Fruit fly (Drosophila melanogaster) whole organism, pupa: ENCODE results near the gene DIP-alpha.

Experiments
- CG10348 ChIP-seq: fragments of 200-800 bp; sonication (Bioruptor generic); IDR thresholded peaks from 2 replicates; pipeline ENCODE4 v1.3.6; 2022; ENCODE audit warnings: missing biosample characterization, missing genetic modification characterization
- CG12605 ChIP-seq: fragments of 200-800 bp; sonication (Bioruptor generic); IDR thresholded peaks from 2 replicates; pipeline ENCODE4 v1.3.6; 2022; ENCODE audit warnings: missing biosample characterization, missing genetic modification characterization
- CG13204 ChIP-seq: fragments of 200-800 bp; sonication (Bioruptor generic); optimal IDR thresholded peaks from 2 replicates; lab custom pipeline; 2018; ENCODE audit warnings: missing biosample characterization, mild to moderate bottlenecking, missing genetic modification characterization, moderate library complexity
- CG14655 ChIP-seq: fragments of 200-800 bp; sonication (Bioruptor generic); optimal IDR thresholded peaks from 3 replicates; lab custom pipeline; 2017; ENCODE audit warnings: mild to moderate bottlenecking, missing biosample characterization, missing genetic modification reagents, missing genetic modification characterization
- CG15710 ChIP-seq: fragments of 200-800 bp; sonication (Bioruptor generic); optimal IDR thresholded peaks from 2 replicates; lab custom pipeline; 2018; ENCODE audit warnings: missing biosample characterization, mild to moderate bottlenecking, missing genetic modification characterization, moderate library complexity
- CG17806 ChIP-seq: fragments of 200-800 bp; sonication (Bioruptor generic); optimal IDR thresholded peaks from 2 replicates; lab custom pipeline; 2018; ENCODE audit warnings: missing biosample characterization, mild to moderate bottlenecking, missing genetic modification characterization, moderate library complexity
- CG32121 ChIP-seq: fragments of 200-800 bp; sonication (Bioruptor generic); IDR thresholded peaks from 2 replicates; pipeline ENCODE4 v1.3.6; 2022; ENCODE audit warnings: missing biosample characterization, missing genetic modification characterization
- CG34367 ChIP-seq: fragments of 200-800 bp; sonication (Bioruptor generic); optimal IDR thresholded peaks from 2 replicates; lab custom pipeline; 2018; ENCODE audit warnings: missing biosample characterization, mild to moderate bottlenecking, missing genetic modification characterization
- CG4496 ChIP-seq: fragments of 200-800 bp; sonication (Bioruptor generic); IDR thresholded peaks from 3 replicates; pipeline ENCODE4 v1.3.6; 2022; ENCODE audit warnings: missing biosample characterization, missing genetic modification characterization
- CG8159 ChIP-seq: fragments of 200-800 bp; sonication (Bioruptor generic); optimal IDR thresholded peaks from 3 replicates; lab custom pipeline; 2018; ENCODE audit warnings: missing biosample characterization, mild to moderate bottlenecking, missing genetic modification characterization, moderate library complexity
- CG8301 ChIP-seq: fragments of 200-800 bp; sonication (Bioruptor generic); optimal IDR thresholded peaks from 2 replicates; lab custom pipeline; 2018; ENCODE audit warnings: missing biosample characterization, mild to moderate bottlenecking, missing genetic modification characterization
- CG9948 ChIP-seq: fragments of 200-800 bp; sonication (Bioruptor generic); optimal IDR thresholded peaks from 2 replicates; lab custom pipeline; 2018; ENCODE audit warnings: missing biosample characterization, mild to moderate bottlenecking, missing genetic modification characterization, moderate library complexity
- D1 ChIP-seq: fragments of 200-800 bp; sonication (Bioruptor generic); optimal IDR thresholded peaks from 2 replicates; lab custom pipeline; 2018; ENCODE audit warnings: missing biosample characterization, mild to moderate bottlenecking, missing genetic modification characterization, moderate library complexity
- EcR ChIP-seq: fragments of 200-800 bp; sonication (Bioruptor generic); optimal IDR thresholded peaks from 3 replicates; lab custom pipeline; 2019; ENCODE audit warnings: missing biosample characterization, missing genetic modification characterization, mild to moderate bottlenecking, moderate library complexity, missing genetic modification reagents
- Ets98B ChIP-seq: fragments of 200-800 bp; sonication (Bioruptor generic); IDR thresholded peaks from 2 replicates; pipeline ENCODE4 v1.3.6; 2022; ENCODE audit warnings: missing biosample characterization, missing genetic modification characterization
- Pif1A ChIP-seq: fragments of 200-800 bp; sonication (Bioruptor generic); optimal IDR thresholded peaks from 3 replicates; lab custom pipeline; 2016; ENCODE audit warnings: missing biosample characterization, missing genetic modification characterization
- Pif1B ChIP-seq: fragments of 200-800 bp; sonication (Bioruptor generic); optimal IDR thresholded peaks from 3 replicates; lab custom pipeline; 2016; ENCODE audit warnings: missing biosample characterization, missing genetic modification characterization
- Snoo ChIP-seq: fragments of 200-800 bp; sonication (Bioruptor generic); optimal IDR thresholded peaks from 3 replicates; lab custom pipeline; 2017; ENCODE audit warnings: missing biosample characterization, mild to moderate bottlenecking, missing genetic modification characterization, inconsistent platforms
- fd96Ca ChIP-seq: fragments of 200-800 bp; sonication (Bioruptor generic); IDR thresholded peaks from 3 replicates; pipeline ENCODE4 v1.3.6; 2022; ENCODE audit warnings: missing biosample characterization, missing genetic modification characterization
- gl ChIP-seq: fragments of 200-800 bp; sonication (Bioruptor generic); optimal IDR thresholded peaks from 2 replicates; lab custom pipeline; 2018; ENCODE audit warnings: missing biosample characterization, mild to moderate bottlenecking, missing genetic modification characterization
- rn ChIP-seq: fragments of 200-800 bp; sonication (Bioruptor generic); IDR thresholded peaks from 2 replicates; pipeline ENCODE4 v1.3.6; 2022; ENCODE audit warnings: missing biosample characterization, missing genetic modification characterization

The DIP-alpha gene

DNA sequence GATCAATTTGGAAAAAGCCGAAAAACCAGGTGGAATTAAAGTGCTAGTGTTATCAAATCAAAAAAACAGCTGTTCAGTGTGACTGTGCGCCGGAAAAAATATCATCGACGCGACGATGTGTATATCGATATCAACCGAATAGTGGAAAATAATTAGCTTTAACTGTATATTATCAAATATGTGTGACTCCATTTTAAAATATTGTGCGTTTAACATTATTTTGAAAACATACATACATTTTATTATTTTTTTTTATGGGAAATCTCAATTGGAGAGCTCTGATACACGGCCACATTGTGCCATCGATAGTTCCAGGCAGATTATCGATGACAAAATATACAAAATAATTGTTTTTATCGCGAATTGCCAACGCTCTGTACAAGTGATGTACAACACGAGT lies 86.1 kb downstream of the DIP-alpha start, which contains the start of the genes CG14270 and CG10803:
Gene CG14270, minus strand, starts transcription at position 75 of the 400 bp plus-strand sequence.
Gene CG10803, plus strand, starts transcription at position 347 of the 400 bp plus-strand sequence.
- no peak for TF ChIP-seq Ets98B (GFP tag; lab: Robert Waterston, UW)
- TF ChIP-seq gl (tag; lab: Kevin White, UChicago), result no peak
- no peak for TF ChIP-seq CG14655 (GFP tag; lab: Kevin White, UChicago)

DNA sequence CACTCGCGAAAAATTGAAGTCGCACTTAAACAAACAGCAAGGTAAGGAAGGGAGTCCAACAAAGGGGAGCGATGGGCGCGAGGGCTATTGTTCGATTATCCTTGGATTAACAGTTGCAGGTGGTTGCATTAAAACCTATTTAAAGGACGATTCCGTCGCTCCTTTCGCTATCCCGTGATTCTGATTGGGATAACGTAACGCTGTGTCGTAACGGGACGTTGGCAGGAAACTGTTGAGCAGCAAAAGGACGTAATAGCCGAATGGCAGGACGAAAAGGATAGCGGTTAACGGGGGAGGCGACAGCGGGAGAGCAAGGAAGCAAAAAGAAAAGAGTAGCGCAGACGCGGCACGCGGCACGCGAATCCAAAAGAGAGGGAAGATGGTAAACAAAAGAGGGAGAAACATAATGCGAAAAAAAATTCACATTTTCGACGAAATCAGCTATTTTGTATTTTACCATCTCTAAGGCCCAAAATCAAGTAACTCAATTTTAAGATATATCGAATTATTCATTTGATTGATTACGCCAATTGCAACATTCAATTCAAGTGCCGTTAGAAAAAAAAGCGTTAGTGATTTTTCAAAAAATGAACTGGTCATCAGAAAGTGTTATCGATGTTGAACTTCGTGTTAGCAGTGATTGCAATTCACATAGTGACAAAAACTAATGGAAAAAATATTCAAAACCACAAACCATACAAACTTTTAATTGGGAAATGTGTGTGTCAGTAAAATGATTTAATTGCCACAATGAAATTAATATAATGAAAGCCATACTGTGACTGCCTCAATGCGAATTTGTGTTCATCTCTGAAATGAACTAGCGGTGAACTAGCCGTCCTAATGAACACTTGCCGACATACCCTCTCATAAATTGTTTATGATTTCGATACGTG lies 89.1 kb downstream of the DIP-alpha start, which contains the start of the genes CG10804 and CG10802:
Gene CG10804, minus strand, starts transcription at position 204 of the 896 bp plus-strand sequence.
Gene CG10802, plus strand, starts transcription at position 847 of the 896 bp plus-strand sequence.
- TF ChIP-seq CG15710 (tag; lab: Kevin White, UChicago) (peak; percentile 58), Snoo (peak; percentile 45), Ets98B (GFP tag; lab: Robert Waterston, UW) (peak; percentile 87), fd96Ca (peak; percentile 85), D1 (tag; lab: Kevin White, UChicago) (no peak), gl (tag; lab: Kevin White, UChicago) (no peak), CG13204 (GFP tag; lab: Kevin White, UChicago) (no peak), CG10348 (GFP tag; lab: Robert Waterston, UW) (peak; percentile 42; the same call in 1 of the 2 replicates), CG34367 (tag; lab: Kevin White, UChicago) (peak; percentile 44), CG12605 (no peak), CG8301 (no peak), CG17806 (tag; lab: Kevin White, UChicago) (peak; percentile 52), EcR (GFP tag; lab: Kevin White, UChicago) (no peak), CG32121 (GFP tag; lab: Robert Waterston, UW) (peak; percentile 72; the same call in 1 of the 2 replicates), CG4496 (GFP tag; lab: Robert Waterston, UW) (peak; percentile 92), Pif1B (GFP tag; lab: Kevin White, UChicago) (peak; percentile 38), CG8159 (peak; percentile 49), CG9948 (tag; lab: Kevin White, UChicago) (peak; percentile 40), rn (GFP tag; lab: Robert Waterston, UW) (peak; percentile 61; the same call in 1 of the 2 replicates), CG14655 (GFP tag; lab: Kevin White, UChicago) (no peak)

DNA sequence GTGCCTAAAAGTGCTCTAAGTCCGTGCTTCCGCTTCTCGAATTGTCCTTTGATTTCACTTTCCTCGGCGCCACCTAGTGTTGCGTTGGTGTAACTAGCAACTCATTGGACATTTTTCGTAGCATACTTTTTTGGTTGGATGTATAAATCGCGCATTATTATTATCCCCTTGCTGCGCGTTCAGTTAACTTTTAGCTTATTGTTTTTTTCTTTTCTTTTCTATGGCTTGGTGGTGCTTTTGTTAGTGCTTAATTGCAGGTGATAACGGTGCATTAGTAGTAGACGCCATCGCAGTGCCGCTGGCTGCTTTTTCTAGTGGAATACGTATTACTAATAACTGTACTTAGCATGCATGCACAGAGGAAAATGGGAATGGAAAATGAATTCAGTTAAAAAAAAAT lies 90.4 kb downstream of the DIP-alpha start:
- TF ChIP-seq CG14655 (GFP tag; lab: Kevin White, UChicago), result no peak
- TF ChIP-seq D1 (tag; lab: Kevin White, UChicago), result peak; percentile 33
- peak; percentile 40; the same call in 1 of the 2 replicates for TF ChIP-seq Ets98B (GFP tag; lab: Robert Waterston, UW)
- TF ChIP-seq CG32121 (GFP tag; lab: Robert Waterston, UW), result no peak
- TF ChIP-seq EcR (GFP tag; lab: Kevin White, UChicago), result peak; percentile 43
- TF ChIP-seq CG8159, result no peak
- TF ChIP-seq CG12605, result no peak
- TF ChIP-seq rn (GFP tag; lab: Robert Waterston, UW), result no peak
- no peak for TF ChIP-seq Pif1A (GFP tag; lab: Kevin White, UChicago)
- TF ChIP-seq CG17806 (tag; lab: Kevin White, UChicago), result no peak
- no peak for TF ChIP-seq fd96Ca
- TF ChIP-seq CG15710 (tag; lab: Kevin White, UChicago), result no peak
- TF ChIP-seq CG34367 (tag; lab: Kevin White, UChicago), result no peak
- TF ChIP-seq Snoo, result no peak
- TF ChIP-seq CG4496 (GFP tag; lab: Robert Waterston, UW), result peak; percentile 34; the same call in 1 of the 3 replicates

DNA sequence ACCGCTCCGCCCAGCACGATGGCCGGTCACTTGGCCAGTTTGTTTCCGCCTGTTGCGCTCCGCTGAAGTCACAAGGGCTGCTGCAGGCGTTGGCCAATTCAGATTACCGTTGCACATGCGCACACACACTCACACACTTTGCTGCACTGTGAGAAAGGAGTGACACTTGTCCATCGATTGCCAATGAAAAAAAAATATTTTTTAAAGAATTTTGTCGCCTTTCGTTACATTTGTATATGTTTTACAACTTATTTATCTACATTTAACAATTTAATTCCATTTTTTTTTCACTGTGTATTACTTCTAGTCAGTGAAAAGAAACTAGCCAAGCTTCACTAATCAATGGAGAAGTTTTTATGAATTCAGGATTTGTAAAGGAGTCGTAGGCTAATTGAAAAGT lies 95.4 kb downstream of the DIP-alpha start:
- TF ChIP-seq CG14655 (GFP tag; lab: Kevin White, UChicago), result peak; percentile 85
- TF ChIP-seq EcR (GFP tag; lab: Kevin White, UChicago), result no peak
- peak; percentile 52; the same call in 2 of the 3 replicates for TF ChIP-seq fd96Ca
- peak; percentile 18 for TF ChIP-seq gl (tag; lab: Kevin White, UChicago)
- peak; percentile 65 for TF ChIP-seq CG32121 (GFP tag; lab: Robert Waterston, UW)
- peak; percentile 87 for TF ChIP-seq CG4496 (GFP tag; lab: Robert Waterston, UW)
- TF ChIP-seq Ets98B (GFP tag; lab: Robert Waterston, UW), result peak; percentile 74
- TF ChIP-seq CG9948 (tag; lab: Kevin White, UChicago), result peak; percentile 69
- TF ChIP-seq CG13204 (GFP tag; lab: Kevin White, UChicago), result no peak
- TF ChIP-seq Pif1A (GFP tag; lab: Kevin White, UChicago), result peak; percentile 72
- peak; percentile 67 for TF ChIP-seq Pif1B (GFP tag; lab: Kevin White, UChicago)
- peak; percentile 68 for TF ChIP-seq CG12605
- peak; percentile 78 for TF ChIP-seq CG8301
- peak; percentile 26 for TF ChIP-seq D1 (tag; lab: Kevin White, UChicago)
- TF ChIP-seq Snoo, result peak; percentile 69
- TF ChIP-seq CG15710 (tag; lab: Kevin White, UChicago), result peak; percentile 64
- peak; percentile 73 for TF ChIP-seq CG17806 (tag; lab: Kevin White, UChicago)
- TF ChIP-seq rn (GFP tag; lab: Robert Waterston, UW), result peak; percentile 61
- peak; percentile 22; the same call in 1 of the 2 replicates for TF ChIP-seq CG10348 (GFP tag; lab: Robert Waterston, UW)
- TF ChIP-seq CG8159, result peak; percentile 74
- TF ChIP-seq CG34367 (tag; lab: Kevin White, UChicago), result peak; percentile 63
